Fruit fly (Drosophila melanogaster): ENCODE measurements around the gene regucalcin.
A peak's percentile ranks its signal among the peaks of the same experiment; 100 is the strongest.

regucalcin gene

DNA sequence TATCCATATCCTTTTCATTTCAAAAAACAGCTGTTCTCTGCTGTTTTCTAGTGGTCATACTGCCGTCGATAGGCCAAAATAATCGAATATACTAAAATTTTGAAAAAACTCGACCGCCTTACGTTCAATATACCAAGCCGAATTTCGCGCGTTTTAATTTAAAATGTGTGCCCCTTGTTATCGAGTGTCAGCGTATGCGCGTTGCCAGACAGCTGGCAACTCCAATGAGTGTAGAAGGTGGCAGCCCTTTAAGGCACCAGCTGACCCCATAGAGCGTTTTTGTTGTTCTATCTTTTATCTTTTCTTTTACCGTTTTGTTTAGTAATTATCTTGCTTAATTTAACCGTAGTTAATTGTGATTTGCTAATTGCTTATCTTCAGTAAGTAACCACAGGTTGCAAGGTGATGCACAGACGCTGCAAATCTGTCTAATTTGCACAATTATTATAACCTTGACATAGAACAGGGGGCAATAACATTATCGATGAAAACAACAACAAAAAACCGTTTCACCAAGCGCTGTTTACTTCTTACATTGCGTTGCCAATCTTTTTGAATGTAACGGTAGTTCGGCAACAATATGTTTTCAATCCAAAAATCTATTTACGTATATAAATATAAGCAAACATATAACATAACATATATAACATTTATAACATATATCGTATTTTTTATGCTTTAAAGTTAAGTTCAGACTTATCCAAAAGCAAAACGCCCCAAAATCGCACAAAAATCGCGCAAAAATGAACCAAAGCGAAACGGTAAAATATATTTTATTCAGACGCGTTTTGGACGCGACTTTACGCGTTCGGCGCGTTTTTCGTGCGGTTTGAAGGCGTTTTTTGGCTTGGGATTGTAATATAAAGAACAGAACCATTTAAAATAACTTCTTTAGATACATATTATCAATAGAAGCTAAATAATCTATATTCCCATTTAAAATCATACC, at the start of gene regucalcin, which contains the start of gene CG1492:
regucalcin (plus strand) TSS at position 229 of the 949 bp plus-strand sequence.
CG1492 (minus strand) TSS at position 63 of the 949 bp plus-strand sequence.
- TF ChIP-seq CG7101 (tag; optimal IDR thresholded peaks at IDR 0.05) (no peak), CG11617 (GFP tag; optimal IDR thresholded peaks at IDR 0.05) (no peak), CG12768 (GFP tag; optimal IDR thresholded peaks at IDR 0.05) (no peak), tj (GFP tag; optimal IDR thresholded peaks at IDR 0.05) (peak; percentile 48), Hr96 (GFP tag; optimal IDR thresholded peaks at IDR 0.05) (no peak), CG1620 (GFP tag; optimal IDR thresholded peaks at IDR 0.05) (no peak), bab1 (GFP tag; optimal IDR thresholded peaks at IDR 0.05) (peak; percentile 16), pad (GFP tag; optimal IDR thresholded peaks at IDR 0.05) (peak; percentile 40), CG14711 (tag; optimal IDR thresholded peaks at IDR 0.05) (no peak), CG33017 (tag; optimal IDR thresholded peaks at IDR 0.05) (no peak), CG5204 (GFP tag; optimal IDR thresholded peaks at IDR 0.05) (no peak), ovo (GFP tag; optimal IDR thresholded peaks at IDR 0.05) (peak; percentile 81), kay (GFP tag; ENCODE audit: borderline replicate concordance) (peak; percentile 65), cnc (optimal IDR thresholded peaks at IDR 0.05) (no peak), cic (GFP tag; optimal IDR thresholded peaks at IDR 0.05) (no peak), Crg-1 (GFP tag; optimal IDR thresholded peaks at IDR 0.05) (peak; percentile 12), toe (GFP tag; optimal IDR thresholded peaks at IDR 0.05) (no peak), CG7045 (GFP tag; optimal IDR thresholded peaks at IDR 0.05) (no peak), Clk (GFP tag; optimal IDR thresholded peaks at IDR 0.05) (no peak)

DNA sequence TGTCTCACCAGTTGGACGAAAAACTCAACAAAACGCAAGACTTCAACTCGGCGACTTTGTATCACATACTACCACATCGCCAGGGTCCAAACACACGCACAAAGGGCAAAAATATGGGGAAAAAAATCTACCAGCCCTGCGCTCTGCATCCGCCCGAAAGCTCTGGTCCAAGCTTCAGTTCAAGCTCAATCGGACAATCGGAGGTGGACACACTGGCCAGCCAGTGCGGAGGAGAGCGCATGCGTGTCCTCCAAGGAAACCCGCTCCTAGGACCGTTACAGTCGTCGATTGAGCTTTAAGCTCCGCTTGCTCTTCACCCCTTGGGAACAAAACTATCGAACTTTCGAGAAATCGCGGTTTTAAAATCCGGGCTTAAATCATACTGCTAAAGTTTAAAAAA, 28.3 kb upstream of the regucalcin start:
- TF ChIP-seq CG1620 (GFP tag; optimal IDR thresholded peaks at IDR 0.05) (no peak), CG7101 (tag; optimal IDR thresholded peaks at IDR 0.05) (no peak), cnc (optimal IDR thresholded peaks at IDR 0.05) (no peak)

DNA sequence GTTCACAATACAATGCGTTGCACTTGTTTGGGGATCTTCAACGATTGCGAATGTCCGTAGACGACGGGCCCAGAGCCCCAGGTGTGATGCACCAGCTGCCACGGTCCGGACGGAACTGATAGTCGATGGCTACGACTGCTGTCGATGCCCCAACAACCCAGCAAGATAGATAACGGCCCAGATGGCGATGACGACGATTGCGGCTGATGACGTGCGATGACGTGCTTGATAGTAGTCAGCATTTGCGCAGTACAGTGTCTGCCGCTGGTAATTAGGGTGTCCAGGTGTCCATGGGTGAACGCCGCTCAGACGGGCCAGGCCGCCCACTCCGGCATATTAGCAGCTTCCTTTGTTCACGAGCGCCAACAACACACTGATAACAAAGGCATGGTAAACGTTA, 27.2 kb upstream of the regucalcin start, which contains the start of gene cac:
cac (minus strand) TSS at position 101 of the 400 bp plus-strand sequence.
- TF ChIP-seq Mnt (GFP tag; optimal IDR thresholded peaks at IDR 0.05) (no peak), CG7045 (GFP tag; optimal IDR thresholded peaks at IDR 0.05) (no peak), toe (GFP tag; optimal IDR thresholded peaks at IDR 0.05) (no peak), ovo (GFP tag; optimal IDR thresholded peaks at IDR 0.05) (no peak), CG14711 (tag; optimal IDR thresholded peaks at IDR 0.05) (no peak), CG1620 (GFP tag; optimal IDR thresholded peaks at IDR 0.05) (no peak), CG5204 (GFP tag; optimal IDR thresholded peaks at IDR 0.05) (no peak), Crg-1 (GFP tag; optimal IDR thresholded peaks at IDR 0.05) (no peak), Clk (GFP tag; optimal IDR thresholded peaks at IDR 0.05) (no peak), CG7101 (tag; optimal IDR thresholded peaks at IDR 0.05) (no peak), kay (GFP tag; ENCODE audit: borderline replicate concordance) (no peak), CG12768 (GFP tag; optimal IDR thresholded peaks at IDR 0.05) (no peak), pad (GFP tag; optimal IDR thresholded peaks at IDR 0.05) (no peak), bab1 (GFP tag; optimal IDR thresholded peaks at IDR 0.05) (no peak), CG11617 (GFP tag; optimal IDR thresholded peaks at IDR 0.05) (no peak), Hr96 (GFP tag; optimal IDR thresholded peaks at IDR 0.05) (no peak), cnc (optimal IDR thresholded peaks at IDR 0.05) (no peak), tj (GFP tag; optimal IDR thresholded peaks at IDR 0.05) (no peak)

DNA sequence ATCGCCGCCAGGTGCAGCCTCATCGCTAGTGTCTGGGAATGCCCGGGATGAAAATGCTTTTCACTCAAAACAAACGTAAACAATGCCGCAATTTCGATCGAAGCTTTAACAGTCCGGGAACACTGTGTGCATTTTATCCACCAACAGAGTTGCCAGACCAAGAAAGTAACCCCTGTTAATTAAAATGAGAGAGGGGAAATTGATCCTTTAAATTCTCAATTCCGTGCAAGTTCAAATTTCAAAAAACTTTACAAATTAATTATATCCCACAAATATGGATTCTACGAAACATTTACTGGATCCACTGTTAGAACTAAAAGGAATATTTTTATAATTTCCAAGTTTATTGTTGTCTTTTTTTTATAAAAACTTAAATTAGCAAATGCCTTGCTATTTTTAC, 24.5 kb upstream of the regucalcin start, which contains the start of gene gd:
gd (minus strand) TSS at position 101 of the 400 bp plus-strand sequence.
- TF ChIP-seq CG11617 (GFP tag; optimal IDR thresholded peaks at IDR 0.05) (no peak), pad (GFP tag; optimal IDR thresholded peaks at IDR 0.05) (peak; percentile 85), Mnt (GFP tag; optimal IDR thresholded peaks at IDR 0.05) (no peak)

DNA sequence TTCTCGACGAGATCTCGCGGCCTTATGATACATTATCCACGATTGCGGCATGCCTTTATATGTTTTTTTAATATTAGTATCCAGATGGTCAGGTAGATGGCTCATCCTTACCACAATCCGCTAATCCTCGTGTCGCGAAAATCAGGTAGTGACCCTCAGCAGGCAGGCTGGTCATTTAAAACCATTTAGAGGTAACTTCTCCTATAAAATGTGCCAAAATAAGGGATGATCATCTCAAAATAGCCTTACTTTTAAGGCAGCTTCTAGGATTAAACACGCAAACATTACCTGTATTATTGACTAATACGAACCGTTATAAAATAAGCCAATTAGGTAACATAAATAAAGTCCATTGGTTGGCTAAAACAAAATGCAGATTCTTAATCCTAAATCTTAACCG, 23.3 kb upstream of the regucalcin start, which contains the start of gene tsg:
tsg (minus strand) TSS at position 37 of the 400 bp plus-strand sequence.
- TF ChIP-seq CG5204 (GFP tag; optimal IDR thresholded peaks at IDR 0.05) (no peak), cnc (optimal IDR thresholded peaks at IDR 0.05) (no peak), cic (GFP tag; optimal IDR thresholded peaks at IDR 0.05) (no peak), Hr96 (GFP tag; optimal IDR thresholded peaks at IDR 0.05) (no peak), CG11617 (GFP tag; optimal IDR thresholded peaks at IDR 0.05) (no peak), Crg-1 (GFP tag; optimal IDR thresholded peaks at IDR 0.05) (no peak), CG12768 (GFP tag; optimal IDR thresholded peaks at IDR 0.05) (no peak), CG1620 (GFP tag; optimal IDR thresholded peaks at IDR 0.05) (no peak)

DNA sequence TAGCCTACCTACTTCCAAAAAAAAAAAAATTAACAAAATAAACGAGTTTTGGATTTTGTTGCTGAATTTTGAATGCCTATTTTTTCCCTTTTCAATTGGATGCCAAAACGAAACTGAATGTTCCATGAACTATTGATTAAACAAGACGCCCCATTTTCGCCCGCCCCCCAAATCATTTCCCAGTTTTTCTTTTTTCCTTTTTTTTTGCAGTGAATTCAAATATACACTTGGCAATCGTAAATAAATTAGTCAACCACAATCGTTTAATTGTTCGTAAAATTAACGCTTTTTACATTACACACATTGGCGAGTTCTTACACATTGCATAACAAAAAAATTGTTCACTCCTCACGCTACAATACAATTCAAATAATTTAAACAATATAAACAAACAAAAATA, 19.5 kb upstream of the regucalcin start, which contains the start of gene CG18130:
CG18130 (minus strand) TSS at position 101 of the 400 bp plus-strand sequence.
- TF ChIP-seq ovo (GFP tag; optimal IDR thresholded peaks at IDR 0.05) = no peak
- no peak for TF ChIP-seq CG5204 (GFP tag; optimal IDR thresholded peaks at IDR 0.05)
- TF ChIP-seq cnc (optimal IDR thresholded peaks at IDR 0.05) = no peak
- no peak for TF ChIP-seq Mnt (GFP tag; optimal IDR thresholded peaks at IDR 0.05)
- TF ChIP-seq Clk (GFP tag; optimal IDR thresholded peaks at IDR 0.05) = no peak
- no peak for TF ChIP-seq pad (GFP tag; optimal IDR thresholded peaks at IDR 0.05)
- no peak for TF ChIP-seq tj (GFP tag; optimal IDR thresholded peaks at IDR 0.05)
- no peak for TF ChIP-seq CG33017 (tag; optimal IDR thresholded peaks at IDR 0.05)
- no peak for TF ChIP-seq CG11617 (GFP tag; optimal IDR thresholded peaks at IDR 0.05)
- no peak for TF ChIP-seq Crg-1 (GFP tag; optimal IDR thresholded peaks at IDR 0.05)
- TF ChIP-seq CG1620 (GFP tag; optimal IDR thresholded peaks at IDR 0.05) = no peak

All from whole organism, adult.